Fruit fly (Drosophila melanogaster) whole organism, prepupa: ENCODE measurements around the gene Ets96B.

ENCODE experiments used
- Blimp-1 ChIP-seq: fragments of 200-800 bp; sonication (Bioruptor generic); optimal IDR thresholded peaks from 3 replicates; lab custom pipeline; 2017; ENCODE audit warnings: missing biosample characterization, missing genetic modification characterization, mild to moderate bottlenecking, moderate library complexity, missing genetic modification reagents
- CG11762 ChIP-seq: fragments of 200-800 bp; sonication (Bioruptor generic); optimal IDR thresholded peaks from 3 replicates; lab custom pipeline; 2016; ENCODE audit warnings: missing biosample characterization, missing genetic modification characterization; ENCODE audit not compliant: insufficient read depth
- CG11902 ChIP-seq: fragments of 200-800 bp; sonication (Bioruptor generic); optimal IDR thresholded peaks from 3 replicates; lab custom pipeline; 2016; ENCODE audit warnings: missing biosample characterization, missing genetic modification characterization
- CG15336 ChIP-seq: fragments of 200-800 bp; sonication (Bioruptor generic); IDR thresholded peaks from 2 replicates; pipeline ENCODE4 v1.3.6; 2022; ENCODE audit warnings: missing biosample characterization, missing genetic modification characterization
- CG1621 ChIP-seq: fragments of 200-800 bp; sonication (Bioruptor generic); optimal IDR thresholded peaks from 3 replicates; lab custom pipeline; 2018; ENCODE audit warnings: missing biosample characterization, mild to moderate bottlenecking, missing genetic modification characterization
- CG16779 ChIP-seq: fragments of 200-800 bp; sonication (Bioruptor generic); optimal IDR thresholded peaks from 3 replicates; lab custom pipeline; 2017; ENCODE audit warnings: missing biosample characterization, mild to moderate bottlenecking, missing genetic modification characterization
- CG32006 ChIP-seq: fragments of 200-800 bp; sonication (Bioruptor generic); optimal IDR thresholded peaks from 3 replicates; lab custom pipeline; 2017; ENCODE audit warnings: missing biosample characterization, mild to moderate bottlenecking, missing genetic modification characterization
- CG34406 ChIP-seq: fragments of 200-800 bp; sonication (Bioruptor generic); optimal IDR thresholded peaks from 3 replicates; lab custom pipeline; 2016; ENCODE audit warnings: missing biosample characterization, missing genetic modification characterization
- CG3919 ChIP-seq: fragments of 200-800 bp; sonication (Bioruptor generic); optimal IDR thresholded peaks from 3 replicates; lab custom pipeline; 2016; ENCODE audit warnings: missing biosample characterization, missing genetic modification characterization
- CG4318 ChIP-seq: fragments of 200-800 bp; sonication (Bioruptor generic); optimal IDR thresholded peaks from 3 replicates; lab custom pipeline; 2017; ENCODE audit warnings: missing biosample characterization, mild to moderate bottlenecking, missing genetic modification characterization
- CG6163 ChIP-seq: fragments of 200-800 bp; sonication (Bioruptor generic); IDR thresholded peaks from 3 replicates; pipeline ENCODE4 v1.3.6; 2022; ENCODE audit warnings: missing biosample characterization, missing genetic modification characterization
- CG6276 ChIP-seq: fragments of 200-800 bp; sonication (Bioruptor generic); optimal IDR thresholded peaks from 2 replicates; lab custom pipeline; 2017; ENCODE audit warnings: missing biosample characterization, mild to moderate bottlenecking, missing genetic modification characterization
- CG6792 ChIP-seq: fragments of 200-800 bp; sonication (Bioruptor generic); optimal IDR thresholded peaks from 3 replicates; lab custom pipeline; 2016; ENCODE audit warnings: missing biosample characterization, missing genetic modification characterization
- CG6808 ChIP-seq: fragments of 200-800 bp; sonication (Bioruptor generic); optimal IDR thresholded peaks from 3 replicates; lab custom pipeline; 2017; ENCODE audit warnings: missing biosample characterization, missing genetic modification characterization, mild to moderate bottlenecking, moderate library complexity, missing genetic modification reagents
- CG6854 ChIP-seq: fragments of 200-800 bp; sonication (Bioruptor generic); optimal IDR thresholded peaks from 2 replicates; lab custom pipeline; 2017; ENCODE audit warnings: missing biosample characterization, mild to moderate bottlenecking, missing genetic modification characterization
- CG8119 ChIP-seq: fragments of 200-800 bp; sonication (Bioruptor generic); IDR thresholded peaks from 3 replicates; pipeline ENCODE4 v1.3.6; 2022; ENCODE audit warnings: missing biosample characterization, missing genetic modification characterization
- CG9139 ChIP-seq: fragments of 200-800 bp; sonication (Bioruptor generic); optimal IDR thresholded peaks from 3 replicates; lab custom pipeline; 2017; ENCODE audit warnings: missing biosample characterization, mild to moderate bottlenecking, missing genetic modification characterization
- Eip75B ChIP-seq: fragments of 200-800 bp; sonication (Bioruptor generic); optimal IDR thresholded peaks from 3 replicates; lab custom pipeline; 2016; ENCODE audit warnings: missing biosample characterization, missing genetic modification characterization
- Eip78C ChIP-seq: fragments of 200-800 bp; sonication (Bioruptor generic); peaks from one replicate; lab custom pipeline; 2016; ENCODE audit warnings: missing biosample characterization, missing genetic modification characterization
- Eip93F ChIP-seq: fragments of 200-800 bp; sonication (Bioruptor generic); optimal IDR thresholded peaks from 2 replicates; lab custom pipeline; 2016; ENCODE audit warnings: missing biosample characterization, mild to moderate bottlenecking, missing genetic modification characterization
- Ets96B ChIP-seq: fragments of 200-800 bp; optimal IDR thresholded peaks from 2 replicates; lab custom pipeline; 2019; ENCODE audit warnings: missing biosample characterization, mild to moderate bottlenecking, missing genetic modification characterization, moderate library complexity
- Hr38 ChIP-seq: sonication (Bioruptor generic); optimal IDR thresholded peaks from 2 replicates; lab custom pipeline; 2016; ENCODE audit warnings: missing biosample characterization, missing genetic modification characterization
- Hr39 ChIP-seq: fragments of 200-800 bp; sonication (Bioruptor generic); optimal IDR thresholded peaks from 2 replicates; lab custom pipeline; 2016; ENCODE audit warnings: missing biosample characterization, missing genetic modification characterization
- Hr4 ChIP-seq: fragments of 200-800 bp; sonication (Bioruptor generic); optimal IDR thresholded peaks from 3 replicates; lab custom pipeline; 2016; ENCODE audit warnings: missing biosample characterization, missing genetic modification characterization
- Lpt ChIP-seq: fragments of 200-800 bp; sonication (Bioruptor generic); optimal IDR thresholded peaks from 3 replicates; lab custom pipeline; 2016; ENCODE audit warnings: missing biosample characterization, missing genetic modification characterization
- Met ChIP-seq: fragments of 200-800 bp; sonication (Bioruptor generic); optimal IDR thresholded peaks from 3 replicates; lab custom pipeline; 2016; ENCODE audit warnings: missing biosample characterization, missing genetic modification characterization
- OdsH ChIP-seq: fragments of 200-800 bp; sonication (Bioruptor generic); optimal IDR thresholded peaks from 3 replicates; lab custom pipeline; 2016; ENCODE audit warnings: missing biosample characterization, missing genetic modification characterization
- Smox ChIP-seq: fragments of 200-800 bp; sonication (Bioruptor generic); optimal IDR thresholded peaks from 3 replicates; lab custom pipeline; 2016; ENCODE audit warnings: missing biosample characterization, missing genetic modification characterization
- Sox102F ChIP-seq: fragments of 200-800 bp; sonication (Bioruptor generic); optimal IDR thresholded peaks from 2 replicates; lab custom pipeline; 2016; ENCODE audit warnings: missing biosample characterization, mild to moderate bottlenecking, missing genetic modification characterization
- Sox14 ChIP-seq: fragments of 200-800 bp; sonication (Bioruptor generic); optimal IDR thresholded peaks from 3 replicates; lab custom pipeline; 2016; ENCODE audit warnings: missing biosample characterization, missing genetic modification characterization
- Sox15 ChIP-seq: fragments of 200-800 bp; sonication (Bioruptor generic); optimal IDR thresholded peaks from 3 replicates; lab custom pipeline; 2016; ENCODE audit warnings: missing biosample characterization, missing genetic modification characterization
- achi ChIP-seq: fragments of 200-800 bp; sonication (Bioruptor generic); optimal IDR thresholded peaks from 3 replicates; lab custom pipeline; 2016; ENCODE audit warnings: missing biosample characterization, missing genetic modification characterization
- cyc ChIP-seq: fragments of 200-800 bp; sonication (Bioruptor generic); optimal IDR thresholded peaks from 3 replicates; lab custom pipeline; 2016; ENCODE audit warnings: missing biosample characterization, missing genetic modification characterization
- dsx ChIP-seq: fragments of 200-800 bp; optimal IDR thresholded peaks from 3 replicates; lab custom pipeline; 2019; ENCODE audit warnings: missing biosample characterization, mild to moderate bottlenecking, missing genetic modification characterization, moderate library complexity; ENCODE audit not compliant: poor library complexity, severe bottlenecking
- eg ChIP-seq: fragments of 200-800 bp; sonication (Bioruptor generic); IDR thresholded peaks from 3 replicates; pipeline ENCODE4 v1.3.6; 2022; ENCODE audit warnings: missing biosample characterization, missing genetic modification characterization
- esn ChIP-seq: fragments of 200-800 bp; sonication (Bioruptor generic); optimal IDR thresholded peaks from 2 replicates; lab custom pipeline; 2016; ENCODE audit warnings: missing biosample characterization, mild to moderate bottlenecking, missing genetic modification characterization, moderate library complexity
- fd59A ChIP-seq: fragments of 200-800 bp; sonication (Bioruptor generic); optimal IDR thresholded peaks from 2 replicates; lab custom pipeline; 2017; ENCODE audit warnings: missing biosample characterization, mild to moderate bottlenecking, missing genetic modification characterization, missing genetic modification reagents
- fd85E ChIP-seq: fragments of 200-800 bp; sonication (Bioruptor generic); optimal IDR thresholded peaks from 3 replicates; lab custom pipeline; 2016; ENCODE audit warnings: missing biosample characterization, missing genetic modification characterization
- fkh ChIP-seq: fragments of 200-800 bp; sonication (Bioruptor generic); optimal IDR thresholded peaks from 3 replicates; lab custom pipeline; 2017; ENCODE audit warnings: missing biosample characterization, mild to moderate bottlenecking, missing genetic modification characterization, moderate library complexity
- lz ChIP-seq: fragments of 200-800 bp; sonication (Bioruptor generic); optimal IDR thresholded peaks from 3 replicates; lab custom pipeline; 2016; ENCODE audit warnings: missing biosample characterization, missing genetic modification characterization
- net ChIP-seq: fragments of 200-800 bp; sonication (Bioruptor generic); optimal IDR thresholded peaks from 3 replicates; lab custom pipeline; 2016; ENCODE audit warnings: missing biosample characterization, missing genetic modification characterization
- pdm3 ChIP-seq: fragments of 200-800 bp; sonication (Bioruptor generic); optimal IDR thresholded peaks from 3 replicates; lab custom pipeline; 2016; ENCODE audit warnings: missing biosample characterization, missing genetic modification characterization
- spab ChIP-seq: fragments of 200-800 bp; sonication (Bioruptor generic); optimal IDR thresholded peaks from 2 replicates; lab custom pipeline; 2017; ENCODE audit warnings: missing biosample characterization, mild to moderate bottlenecking, missing genetic modification characterization, missing genetic modification reagents
- ss ChIP-seq, 2 experiments: fragments of 200-800 bp; sonication (Bioruptor generic); optimal IDR thresholded peaks; 2 replicates in 1 of 2; 3 replicates in 1 of 2; lab custom pipeline; 2017 to 2018; ENCODE audit warnings: mild to moderate bottlenecking in 2 of 2, missing biosample characterization in 2 of 2, missing genetic modification characterization in 2 of 2, moderate library complexity in 1 of 2
- svp ChIP-seq: fragments of 200-800 bp; sonication (Bioruptor generic); peaks from one replicate; lab custom pipeline; 2016; ENCODE audit warnings: missing biosample characterization, missing genetic modification characterization
- topi ChIP-seq: fragments of 200-800 bp; sonication (Bioruptor generic); optimal IDR thresholded peaks from 3 replicates; lab custom pipeline; 2016; ENCODE audit warnings: missing biosample characterization, missing genetic modification characterization
- vri ChIP-seq: fragments of 200-800 bp; sonication (Bioruptor generic); optimal IDR thresholded peaks from 3 replicates; lab custom pipeline; 2016; ENCODE audit warnings: missing biosample characterization, mild to moderate bottlenecking, missing genetic modification characterization

Ets96B gene

DNA sequence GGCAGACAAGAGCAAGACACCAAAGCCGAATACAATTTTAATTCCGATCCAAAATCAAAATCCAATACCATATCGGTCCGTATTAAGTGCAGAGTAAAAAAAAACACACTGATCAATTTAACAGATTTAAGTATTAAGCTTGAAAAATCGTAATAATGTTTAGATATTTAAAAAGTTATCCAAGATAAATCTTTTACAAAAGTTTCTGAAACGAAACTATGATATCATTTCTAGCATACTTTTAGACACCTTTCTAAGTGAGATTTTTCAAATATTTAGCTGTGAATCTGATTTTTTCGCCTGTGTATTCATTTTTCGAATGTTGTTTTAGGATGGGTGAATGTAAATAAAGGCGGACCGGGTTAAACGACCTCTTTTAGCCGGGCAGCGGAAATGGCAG, 10.8 kb upstream of the Ets96B start:
- no peak for TF ChIP-seq Hr39 (GFP tag; lab: Kevin White, UChicago)
- no peak for TF ChIP-seq Hr38
- TF ChIP-seq Eip93F (GFP tag; lab: Kevin White, UChicago), result no peak
- TF ChIP-seq Hr4 (GFP tag; lab: Kevin White, UChicago), result peak; percentile 89
- peak; percentile 3 for TF ChIP-seq net (GFP tag; lab: Kevin White, UChicago)
- no peak for TF ChIP-seq vri (GFP tag; lab: Kevin White, UChicago)
- no peak for TF ChIP-seq CG11762 (GFP tag; lab: Kevin White, UChicago)
- TF ChIP-seq CG8119, result peak; percentile 77
- peak; percentile 59; the same call in 1 of the 2 replicates for TF ChIP-seq CG15336 (GFP tag; lab: Robert Waterston, UW)
- TF ChIP-seq Met, result no peak
- no peak for TF ChIP-seq CG1621 (tag; lab: Kevin White, UChicago)
- no peak for TF ChIP-seq Blimp-1
- peak; percentile 12 for TF ChIP-seq achi
- TF ChIP-seq CG9139 (GFP tag; lab: Kevin White, UChicago), result no peak
- TF ChIP-seq Sox14 (GFP tag; lab: Kevin White, UChicago), result no peak
- no peak for TF ChIP-seq cyc (GFP tag; lab: Kevin White, UChicago)
- no peak for TF ChIP-seq esn (GFP tag; lab: Kevin White, UChicago)
- TF ChIP-seq pdm3, result peak; percentile 5
- TF ChIP-seq Lpt, result peak; percentile 12
- no peak for TF ChIP-seq CG6808
- TF ChIP-seq Eip78C, result peak; percentile 80
- TF ChIP-seq dsx (GFP tag; lab: Kevin White, UChicago), result no peak
- no peak for TF ChIP-seq Sox15 (GFP tag; lab: Kevin White, UChicago)
- no peak for TF ChIP-seq Ets96B (tag; lab: Kevin White, UChicago)
- TF ChIP-seq CG4318 (GFP tag; lab: Kevin White, UChicago), result peak; percentile 70
- TF ChIP-seq OdsH, result peak; percentile 20
- TF ChIP-seq CG16779 (tag; lab: Kevin White, UChicago), result no peak
- TF ChIP-seq topi (GFP tag; lab: Kevin White, UChicago), result no peak
- TF ChIP-seq spab, result no peak
- no peak for TF ChIP-seq CG6276 (GFP tag; lab: Kevin White, UChicago)
- peak; percentile 32 for TF ChIP-seq svp (GFP tag; lab: Kevin White, UChicago)
- no peak for TF ChIP-seq fkh (GFP tag; lab: Kevin White, UChicago)
- no peak for TF ChIP-seq CG6854
- no peak for TF ChIP-seq CG11902
- TF ChIP-seq Eip75B (GFP tag; lab: Kevin White, UChicago), result no peak
- TF ChIP-seq CG32006 (GFP tag; lab: Kevin White, UChicago), result peak; percentile 84

DNA sequence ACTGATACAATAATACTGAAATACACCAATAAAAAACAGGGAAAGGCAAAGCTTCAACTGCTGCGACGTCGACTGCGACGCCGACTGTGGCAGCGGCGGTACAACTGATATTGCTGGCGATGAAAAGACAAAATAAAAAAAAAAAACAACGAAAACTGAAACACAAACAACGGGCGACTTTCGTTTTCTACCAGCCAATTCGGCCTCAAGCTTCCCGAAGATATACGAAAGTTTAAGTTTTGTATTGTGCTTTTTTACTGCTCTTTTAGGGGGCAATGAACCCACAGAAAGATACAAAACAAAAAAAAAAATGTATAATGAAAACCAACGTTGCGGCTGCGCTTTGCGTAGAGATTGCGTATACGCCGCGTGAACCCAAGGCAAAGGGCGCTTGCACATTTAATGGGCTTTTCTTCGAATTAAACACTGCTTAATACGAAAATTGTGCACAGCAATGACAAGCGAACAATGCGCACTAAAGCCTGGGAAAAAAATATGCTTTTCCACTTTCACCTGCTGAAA, 9.6 kb upstream of the Ets96B start:
- TF ChIP-seq Smox (GFP tag; lab: Kevin White, UChicago) (no peak), CG9139 (GFP tag; lab: Kevin White, UChicago) (no peak), cyc (GFP tag; lab: Kevin White, UChicago) (no peak), svp (GFP tag; lab: Kevin White, UChicago) (peak; percentile 67), eg (GFP tag; lab: Robert Waterston, UW) (peak; percentile 7; the same call in 1 of the 3 replicates), Eip78C (peak; percentile 35), achi (no peak), CG1621 (tag; lab: Kevin White, UChicago) (no peak)
- TF ChIP-seq, all 60 proteins: peak for 3

DNA sequence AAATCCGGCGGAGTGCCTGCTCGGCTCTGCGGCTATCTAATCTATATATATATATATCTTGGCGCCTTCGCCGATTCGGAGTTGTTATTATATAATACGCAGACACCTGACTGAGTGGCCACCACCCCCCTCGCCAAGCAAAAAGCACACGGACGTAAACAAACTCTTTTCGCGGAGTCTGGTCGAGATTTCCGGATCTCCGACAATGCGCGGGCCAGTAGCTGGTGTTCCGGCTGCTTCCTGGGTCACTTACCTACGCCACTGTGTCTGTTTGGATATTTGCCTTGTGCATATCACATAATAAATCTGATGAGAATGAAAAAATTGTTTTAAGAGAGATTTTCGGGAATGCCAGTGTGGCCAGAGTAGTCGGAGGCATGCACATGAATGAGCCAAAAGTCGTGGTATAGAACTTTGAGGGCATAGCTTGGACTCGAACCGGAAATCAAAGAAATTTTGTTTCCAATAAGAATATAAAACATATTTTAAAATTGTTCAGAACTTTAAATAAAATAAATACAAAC, 750 bp upstream of the Ets96B start, which contains the start of gene CG5805:
TSS of gene CG5805 (minus strand) at position 380 of the 524 bp plus-strand sequence.
- TF ChIP-seq cyc (GFP tag; lab: Kevin White, UChicago) (peak; percentile 66), achi (peak; percentile 70), fd85E (GFP tag; lab: Kevin White, UChicago) (no peak), CG6163 (GFP tag; lab: Robert Waterston, UW) (peak; percentile 82), CG15336 (GFP tag; lab: Robert Waterston, UW) (no peak), CG3919 (GFP tag; lab: Kevin White, UChicago) (peak; percentile 78), topi (GFP tag; lab: Kevin White, UChicago) (peak; percentile 69), svp (GFP tag; lab: Kevin White, UChicago) (peak; percentile 80), CG4318 (GFP tag; lab: Kevin White, UChicago) (no peak), CG6808 (peak; percentile 15), lz (GFP tag; lab: Kevin White, UChicago) (peak; percentile 70), Hr38 (no peak), Sox102F (peak; percentile 31), fkh (GFP tag; lab: Kevin White, UChicago) (no peak), CG16779 (tag; lab: Kevin White, UChicago) (no peak), fd59A (GFP tag; lab: Kevin White, UChicago) (peak; percentile 14), ss (GFP tag; optimal IDR thresholded peaks at IDR 0.05; lab: Kevin White, UChicago) (peak in 1 of 2 experiments; percentile 29), CG34406 (GFP tag; lab: Kevin White, UChicago) (peak; percentile 66), Ets96B (tag; lab: Kevin White, UChicago) (no peak), CG6792 (GFP tag; lab: Kevin White, UChicago) (peak; percentile 31)
